Worm (Caenorhabditis elegans) whole organism, midembryonic: ENCODE measurements around the gene F35A5.8.

ENCODE experiments used
- T22C8.4 ChIP-seq: fragments of 200-800 bp; sonication (Bioruptor generic); IDR thresholded peaks from 2 replicates; pipeline ENCODE4 v1.3.6; 2022; ENCODE audit warnings: missing genetic modification characterization, missing compliant biosample characterization
- flt-1 ChIP-seq: fragments of 200-800 bp; sonication (Bioruptor generic); IDR thresholded peaks from 2 replicates; pipeline ENCODE4 v1.3.6; 2022; ENCODE audit warnings: missing genetic modification characterization, missing compliant biosample characterization
- klf-2 ChIP-seq: fragments of 200-800 bp; sonication (Bioruptor generic); conservative IDR thresholded peaks from 2 replicates; pipeline ENCODE4 v1.3.6; 2022; ENCODE audit warnings: missing genetic modification reagents, missing genetic modification characterization, missing compliant biosample characterization
- med-1 ChIP-seq: sonication (generic microtip); optimal IDR thresholded peaks from 2 replicates; lab custom pipeline; 2017; ENCODE audit warnings: missing genetic modification characterization, mild to moderate bottlenecking, missing compliant biosample characterization, antibody characterized with exemption, missing genetic modification reagents; ENCODE audit not compliant: insufficient read depth
- ref-1 ChIP-seq: fragments of 200-800 bp; sonication (Bioruptor generic); conservative IDR thresholded peaks from 2 replicates; pipeline ENCODE4 v1.3.6; 2022; ENCODE audit warnings: missing genetic modification reagents, missing genetic modification characterization, missing compliant biosample characterization
- tab-1 ChIP-seq: fragments of 200-800 bp; sonication (Bioruptor generic); IDR thresholded peaks from 2 replicates; pipeline ENCODE4 v1.3.6; 2022; ENCODE audit warnings: missing genetic modification characterization, missing compliant biosample characterization

ce11 chrX:3822061-3822460 lies 18.8 kb upstream of the F35A5.8 start:
- TF ChIP-seq flt-1 (GFP tag; lab: Robert Waterston, UW), result no peak
- no peak for TF ChIP-seq med-1 (GFP tag; lab: Kevin White, UChicago)
- no peak for TF ChIP-seq klf-2 (GFP tag; lab: Robert Waterston, UW)
- no peak for TF ChIP-seq T22C8.4 (GFP tag; lab: Robert Waterston, UW)
- TF ChIP-seq ref-1 (GFP tag; lab: Robert Waterston, UW), result no peak
- no peak for TF ChIP-seq tab-1 (GFP tag; lab: Robert Waterston, UW)
